Fruit fly (Drosophila melanogaster): ENCODE data around the gene Mvb12.
A peak's percentile ranks its signal among the peaks of the same experiment; 100 is the strongest.

Mvb12 gene

DNA sequence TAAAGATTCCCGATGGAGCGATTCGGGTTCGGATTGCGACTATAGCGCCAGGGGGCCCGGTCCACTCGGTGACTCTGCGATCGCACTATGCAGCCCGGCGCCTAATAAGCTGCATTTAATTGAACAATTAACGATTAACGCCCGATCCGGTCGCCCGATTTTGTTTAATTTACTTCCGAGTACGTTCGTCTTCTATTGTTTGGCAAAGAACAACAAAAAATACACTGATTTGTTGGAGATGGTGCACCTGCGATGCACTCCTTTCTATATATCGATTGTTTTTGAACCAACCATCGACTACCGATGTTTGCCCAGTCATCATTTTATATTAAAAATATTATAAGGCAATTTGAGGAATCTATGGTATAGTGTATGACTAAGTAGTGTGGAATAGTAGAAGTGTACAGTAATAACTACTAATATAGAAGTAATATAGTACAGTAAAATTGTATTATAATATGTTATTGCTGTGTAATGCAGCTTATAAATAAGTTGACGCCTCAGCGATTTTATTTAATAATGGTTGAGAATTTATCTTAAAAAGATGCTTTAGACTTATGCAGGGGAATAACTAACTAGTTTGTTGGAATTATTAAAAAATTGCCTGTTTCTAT is at the start of gene Mvb12:
TSS of gene Mvb12 (minus strand) at position 217 of the 614 bp plus-strand sequence.
- no peak for TF ChIP-seq fd96Ca (GFP tag; IDR thresholded peaks at IDR 0.05)
- TF ChIP-seq D1 (tag; optimal IDR thresholded peaks at IDR 0.05), result no peak

DNA sequence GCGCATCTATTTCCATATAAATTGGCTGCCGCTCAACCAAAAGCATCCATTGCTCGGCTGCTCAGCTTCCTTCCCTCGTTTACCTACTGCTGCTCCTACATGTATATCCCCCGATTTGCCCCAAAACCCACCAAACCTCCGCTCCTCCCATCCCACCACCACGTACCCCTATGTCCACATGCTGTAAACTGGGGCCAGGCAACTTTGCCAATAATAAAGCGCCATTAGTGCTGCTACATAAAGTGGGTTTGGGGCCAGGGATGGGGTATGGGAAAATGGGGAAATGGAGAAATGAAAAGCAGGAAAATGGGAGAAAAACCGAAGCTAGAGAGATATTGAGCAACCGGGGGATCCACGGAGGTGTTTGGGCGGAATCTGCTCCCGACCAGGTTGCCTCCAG is 48.2 kb upstream of the Mvb12 start:
- TF ChIP-seq CG34367 (tag; optimal IDR thresholded peaks at IDR 0.05) (no peak), CG32121 (GFP tag; IDR thresholded peaks at IDR 0.05) (no peak), CG12605 (GFP tag; IDR thresholded peaks at IDR 0.05) (no peak), rn (GFP tag; IDR thresholded peaks at IDR 0.05) (no peak), CG8301 (tag; optimal IDR thresholded peaks at IDR 0.05) (no peak)

- TF ChIP-seq CG34367 (tag; optimal IDR thresholded peaks at IDR 0.05), result no peak
- TF ChIP-seq CG32121 (GFP tag; IDR thresholded peaks at IDR 0.05), result no peak
- no peak for TF ChIP-seq CG14655 (GFP tag; optimal IDR thresholded peaks at IDR 0.05)
- no peak for TF ChIP-seq D1 (tag; optimal IDR thresholded peaks at IDR 0.05)
- no peak for TF ChIP-seq CG8159 (tag; optimal IDR thresholded peaks at IDR 0.05)
- TF ChIP-seq CG4496 (GFP tag; IDR thresholded peaks at IDR 0.05), result no peak
- no peak for TF ChIP-seq Pif1A (GFP tag; optimal IDR thresholded peaks at IDR 0.05)
- no peak for TF ChIP-seq CG9948 (tag; optimal IDR thresholded peaks at IDR 0.05)
- no peak for TF ChIP-seq CG8301 (tag; optimal IDR thresholded peaks at IDR 0.05)
- TF ChIP-seq CG12605 (GFP tag; IDR thresholded peaks at IDR 0.05), result no peak
- TF ChIP-seq EcR (GFP tag; optimal IDR thresholded peaks at IDR 0.05), result no peak
- TF ChIP-seq Pif1B (GFP tag; optimal IDR thresholded peaks at IDR 0.05), result no peak
Measured at dm6 chrX:18140932-18141587, 39.9 kb upstream of the Mvb12 start.

dm6 chrX:18139950-18140349 is 38.8 kb upstream of the Mvb12 start:
- TF ChIP-seq CG15710 (tag; optimal IDR thresholded peaks at IDR 0.05) (no peak), CG32121 (GFP tag; IDR thresholded peaks at IDR 0.05) (no peak), CG13204 (GFP tag; optimal IDR thresholded peaks at IDR 0.05) (no peak), CG8159 (tag; optimal IDR thresholded peaks at IDR 0.05) (no peak), fd96Ca (GFP tag; IDR thresholded peaks at IDR 0.05) (no peak), gl (tag; optimal IDR thresholded peaks at IDR 0.05) (no peak), CG17806 (tag; optimal IDR thresholded peaks at IDR 0.05) (no peak)

dm6 chrX:18138297-18138696 is 37.2 kb upstream of the Mvb12 start, which contains the start of gene CG43229:
CG43229 (plus strand) TSS chrX:18138542.
- TF ChIP-seq CG13204 (GFP tag; optimal IDR thresholded peaks at IDR 0.05), result no peak
- no peak for TF ChIP-seq EcR (GFP tag; optimal IDR thresholded peaks at IDR 0.05)
- TF ChIP-seq Pif1B (GFP tag; optimal IDR thresholded peaks at IDR 0.05), result no peak
- TF ChIP-seq CG34367 (tag; optimal IDR thresholded peaks at IDR 0.05), result no peak
- no peak for TF ChIP-seq CG15710 (tag; optimal IDR thresholded peaks at IDR 0.05)
- no peak for TF ChIP-seq Snoo (tag; optimal IDR thresholded peaks at IDR 0.05)

DNA sequence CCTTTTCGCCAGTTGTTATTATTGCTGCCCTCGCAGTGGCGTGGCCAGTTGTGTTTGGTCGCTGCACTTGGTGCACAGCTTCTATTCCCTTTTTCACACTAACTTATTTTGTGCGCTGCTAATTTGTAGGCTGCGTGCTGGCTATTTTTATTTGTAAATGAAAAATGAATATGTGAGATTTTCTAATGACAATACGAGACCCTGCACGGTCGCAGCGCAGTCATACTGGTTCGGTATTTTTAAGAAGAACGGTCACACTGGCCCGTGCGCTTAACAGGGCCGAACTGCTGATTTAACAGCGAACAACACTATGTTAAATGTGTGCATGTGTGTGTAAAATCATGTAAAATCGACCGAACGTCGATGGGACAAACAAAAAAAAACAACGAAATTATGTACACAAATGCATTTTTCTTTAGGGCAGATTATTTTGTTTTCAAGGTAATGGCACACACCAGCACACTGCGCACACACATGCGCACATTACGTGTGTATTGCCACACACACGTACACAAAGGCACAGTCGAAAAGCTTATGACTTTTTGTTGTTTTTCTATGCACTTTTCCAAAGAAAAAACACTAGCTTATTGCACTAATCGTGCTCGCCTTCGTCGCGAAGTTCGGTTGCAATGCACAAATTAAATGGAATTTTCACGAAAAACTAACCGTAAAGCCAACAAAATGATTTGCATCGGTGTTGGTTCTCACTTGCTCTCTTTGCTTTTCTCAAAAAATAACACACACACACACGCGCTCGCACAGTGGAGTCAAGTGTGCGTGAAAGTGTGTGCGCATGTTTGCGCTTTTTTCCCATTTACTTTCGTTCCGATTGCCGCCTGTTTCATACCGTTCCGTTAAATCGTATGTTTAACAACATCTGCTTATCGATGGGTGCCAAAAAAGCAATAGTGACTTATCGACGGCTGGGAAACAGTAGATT is 36.1 kb upstream of the Mvb12 start, which contains the start of gene ari-1:
TSS of gene ari-1 (minus strand) at position 875 of the 940 bp plus-strand sequence.
- TF ChIP-seq D1 (tag; optimal IDR thresholded peaks at IDR 0.05) (no peak), CG32121 (GFP tag; IDR thresholded peaks at IDR 0.05) (no peak), CG8159 (tag; optimal IDR thresholded peaks at IDR 0.05) (no peak), Ets98B (GFP tag; IDR thresholded peaks at IDR 0.05) (no peak), Pif1A (GFP tag; optimal IDR thresholded peaks at IDR 0.05) (no peak), CG9948 (tag; optimal IDR thresholded peaks at IDR 0.05) (no peak), CG10348 (GFP tag; IDR thresholded peaks at IDR 0.05) (no peak), Snoo (tag; optimal IDR thresholded peaks at IDR 0.05) (no peak), CG4496 (GFP tag; IDR thresholded peaks at IDR 0.05) (peak; percentile 31; the same call in 1 of the 3 replicates), CG34367 (tag; optimal IDR thresholded peaks at IDR 0.05) (no peak), CG14655 (GFP tag; optimal IDR thresholded peaks at IDR 0.05) (peak; percentile 29), gl (tag; optimal IDR thresholded peaks at IDR 0.05) (no peak), CG8301 (tag; optimal IDR thresholded peaks at IDR 0.05) (no peak), CG15710 (tag; optimal IDR thresholded peaks at IDR 0.05) (no peak), Pif1B (GFP tag; optimal IDR thresholded peaks at IDR 0.05) (no peak), EcR (GFP tag; optimal IDR thresholded peaks at IDR 0.05) (no peak), rn (GFP tag; IDR thresholded peaks at IDR 0.05) (no peak), CG17806 (tag; optimal IDR thresholded peaks at IDR 0.05) (no peak)

Measured in whole organism, pupa.